Worm (Caenorhabditis elegans) whole organism, midembryonic: ENCODE results near the gene ZK688.5.

Source experiments
- cog-1 ChIP-seq: sonication (generic microtip); optimal IDR thresholded peaks from 2 replicates; lab custom pipeline; 2016; ENCODE audit warnings: missing genetic modification characterization, missing compliant biosample characterization
- med-1 ChIP-seq: sonication (generic microtip); optimal IDR thresholded peaks from 2 replicates; lab custom pipeline; 2017; ENCODE audit warnings: missing genetic modification characterization, mild to moderate bottlenecking, missing compliant biosample characterization, antibody characterized with exemption, missing genetic modification reagents; ENCODE audit not compliant: insufficient read depth
- tab-1 ChIP-seq: fragments of 200-800 bp; sonication (Bioruptor generic); IDR thresholded peaks from 2 replicates; pipeline ENCODE4 v1.3.6; 2022; ENCODE audit warnings: missing genetic modification characterization, missing compliant biosample characterization
- ztf-23 ChIP-seq: fragments of 200-800 bp; sonication (Bioruptor generic); IDR thresholded peaks from 2 replicates; pipeline ENCODE4 v1.3.6; 2022; ENCODE audit warnings: missing genetic modification reagents, missing genetic modification characterization, missing compliant biosample characterization
- ztf-29 ChIP-seq: fragments of 200-800 bp; sonication (Bioruptor generic); IDR thresholded peaks from 2 replicates; pipeline ENCODE4 v1.3.6; 2022; ENCODE audit warnings: missing genetic modification reagents, missing genetic modification characterization, missing compliant biosample characterization

ce11 chrIII:7937548-7937947 is 46.1 kb upstream of the ZK688.5 start, which contains the start of gene C29E4.10:
- TF ChIP-seq ztf-23 (GFP tag; lab: Robert Waterston, UW), result no peak
- no peak for TF ChIP-seq med-1 (GFP tag; lab: Kevin White, UChicago)
- TF ChIP-seq ztf-29 (GFP tag; lab: Robert Waterston, UW), result no peak
- no peak for TF ChIP-seq tab-1 (GFP tag; lab: Robert Waterston, UW)
- TF ChIP-seq cog-1 (tag; lab: Kevin White, UChicago), result no peak
